Worm (Caenorhabditis elegans) whole organism, L1 larva: ENCODE results near the gene dnc-3.

Source experiments
- Y116A8C.19 ChIP-seq: sonication (generic microtip); optimal IDR thresholded peaks from 2 replicates; lab custom pipeline; 2016; ENCODE audit warnings: missing compliant biosample characterization, missing genetic modification characterization, borderline replicate concordance
- ama-1 ChIP-seq: fragments of 150-350 bp; optimal IDR thresholded peaks from 2 replicates; lab custom pipeline; 2014
- blmp-1 ChIP-seq: fragments of 150-350 bp; optimal IDR thresholded peaks from 2 replicates; lab custom pipeline; 2014; ENCODE audit warnings: missing biosample characterization, missing genetic modification characterization
- ceh-8 ChIP-seq: fragments of 200-800 bp; sonication (Bioruptor generic); optimal IDR thresholded peaks from 2 replicates; lab custom pipeline; 2018; ENCODE audit warnings: mild to moderate bottlenecking, missing genetic modification characterization, moderate library complexity, missing compliant biosample characterization
- ceh-82 ChIP-seq, 3 experiments: fragments of 150-350 bp in 1 of 3; sonication (generic microtip) in 2 of 3; optimal IDR thresholded peaks; 2 replicates each; lab custom pipeline; 2014 to 2017; ENCODE audit warnings: missing biosample characterization in 3 of 3, missing genetic modification characterization in 3 of 3
- ceh-88 ChIP-seq: fragments of 200-800 bp; sonication (Bioruptor generic); IDR thresholded peaks from 2 replicates; pipeline ENCODE4 v1.3.6; 2022; ENCODE audit warnings: missing genetic modification characterization, missing compliant biosample characterization
- efl-3 ChIP-seq: fragments of 200-800 bp; sonication (Bioruptor generic); optimal IDR thresholded peaks from 2 replicates; lab custom pipeline; 2018; ENCODE audit warnings: mild to moderate bottlenecking, missing genetic modification characterization, missing compliant biosample characterization
- elt-2 ChIP-seq: sonication (generic microtip); optimal IDR thresholded peaks from 2 replicates; lab custom pipeline; 2016; ENCODE audit warnings: missing genetic modification characterization, mild to moderate bottlenecking, inconsistent platforms, missing compliant biosample characterization, missing genetic modification reagents
- elt-3 ChIP-seq, 6 experiments: fragments of 150-350 bp in 1 of 6; sonication (generic microtip); optimal IDR thresholded peaks; 2 replicates each; lab custom pipeline; 2017 to 2018; ENCODE audit warnings: missing biosample characterization in 6 of 6, missing genetic modification characterization in 6 of 6, inconsistent platforms in 1 of 6
- ets-5 ChIP-seq: fragments of 200-800 bp; sonication (Bioruptor generic); IDR thresholded peaks from 2 replicates; pipeline ENCODE4 v1.3.6; 2022; ENCODE audit warnings: missing genetic modification characterization, missing compliant biosample characterization
- hlh-4 ChIP-seq: sonication (generic microtip); optimal IDR thresholded peaks from 2 replicates; lab custom pipeline; 2016; ENCODE audit warnings: mild to moderate bottlenecking, missing genetic modification characterization, missing compliant biosample characterization
- isw-1 ChIP-seq: fragments of 200-800 bp; sonication (Bioruptor generic); IDR thresholded peaks from 2 replicates; pipeline ENCODE4 v1.3.6; 2022; ENCODE audit warnings: missing genetic modification characterization, missing compliant biosample characterization
- jun-1 ChIP-seq: fragments of 150-350 bp; optimal IDR thresholded peaks from 2 replicates; lab custom pipeline; 2014; ENCODE audit warnings: missing biosample characterization, missing genetic modification reagents, missing genetic modification characterization
- lin-13 ChIP-seq: fragments of 150-350 bp; optimal IDR thresholded peaks from 2 replicates; lab custom pipeline; 2014; ENCODE audit warnings: missing biosample characterization, missing genetic modification reagents, missing genetic modification characterization
- lin-14 ChIP-seq: fragments of 200-800 bp; sonication (Bioruptor generic); optimal IDR thresholded peaks from 2 replicates; lab custom pipeline; 2018; ENCODE audit warnings: mild to moderate bottlenecking, missing genetic modification characterization, moderate library complexity, missing compliant biosample characterization
- lin-15B ChIP-seq: fragments of 150-350 bp; sonication (generic microtip); optimal IDR thresholded peaks from 3 replicates; lab custom pipeline; 2014; ENCODE audit warnings: missing biosample characterization, missing genetic modification characterization
- lsy-2 ChIP-seq, 2 experiments: fragments of 150-350 bp; optimal IDR thresholded peaks; 2 replicates each; lab custom pipeline; 2014; ENCODE audit warnings: missing biosample characterization in 2 of 2, missing genetic modification characterization in 2 of 2
- mdl-1 ChIP-seq, 2 experiments: fragments of 150-350 bp; optimal IDR thresholded peaks; 2 replicates each; lab custom pipeline; 2014 to 2017; ENCODE audit warnings: missing biosample characterization in 2 of 2, missing genetic modification characterization in 2 of 2, inconsistent platforms in 1 of 2
- mef-2 ChIP-seq: fragments of 150-350 bp; optimal IDR thresholded peaks from 2 replicates; lab custom pipeline; 2014; ENCODE audit warnings: missing biosample characterization, missing genetic modification characterization
- mep-1 ChIP-seq: fragments of 150-350 bp; optimal IDR thresholded peaks from 2 replicates; lab custom pipeline; 2014; ENCODE audit warnings: missing biosample characterization, missing genetic modification characterization
- nhr-11 ChIP-seq: fragments of 150-350 bp; optimal IDR thresholded peaks from 2 replicates; lab custom pipeline; 2014; ENCODE audit warnings: missing biosample characterization, missing genetic modification characterization
- nhr-237 ChIP-seq: fragments of 150-350 bp; optimal IDR thresholded peaks from 2 replicates; lab custom pipeline; 2014; ENCODE audit warnings: missing biosample characterization, missing genetic modification characterization
- nhr-47 ChIP-seq: sonication (generic microtip); optimal IDR thresholded peaks from 2 replicates; lab custom pipeline; 2016; ENCODE audit warnings: mild to moderate bottlenecking, missing genetic modification characterization, moderate library complexity, missing compliant biosample characterization
- nhr-71 ChIP-seq: sonication (generic microtip); optimal IDR thresholded peaks from 2 replicates; lab custom pipeline; 2016; ENCODE audit warnings: mild to moderate bottlenecking, missing genetic modification characterization, moderate library complexity, missing compliant biosample characterization
- nhr-76 ChIP-seq: sonication (generic microtip); optimal IDR thresholded peaks from 2 replicates; lab custom pipeline; 2017; ENCODE audit warnings: missing biosample characterization, missing genetic modification characterization
- nhr-77 ChIP-seq: fragments of 150-350 bp; optimal IDR thresholded peaks from 2 replicates; lab custom pipeline; 2014; ENCODE audit warnings: missing biosample characterization, missing genetic modification characterization
- nhr-84 ChIP-seq: sonication (generic microtip); optimal IDR thresholded peaks from 2 replicates; lab custom pipeline; 2017; ENCODE audit warnings: missing biosample characterization, missing genetic modification characterization
- nhr-85 ChIP-seq: sonication (generic microtip); peaks from one replicate; lab custom pipeline; 2016; ENCODE audit warnings: missing genetic modification characterization, inconsistent platforms, missing compliant biosample characterization
- nhr-90 ChIP-seq: sonication (generic microtip); optimal IDR thresholded peaks from 2 replicates; lab custom pipeline; 2016; ENCODE audit warnings: mild to moderate bottlenecking, missing genetic modification characterization, missing compliant biosample characterization; ENCODE audit not compliant: poor library complexity
- pag-3 ChIP-seq: sonication (generic microtip); optimal IDR thresholded peaks from 2 replicates; lab custom pipeline; 2017; ENCODE audit warnings: missing genetic modification characterization, mild to moderate bottlenecking, missing compliant biosample characterization, antibody characterized with exemption, borderline replicate concordance; ENCODE audit not compliant: insufficient read depth
- pax-3 ChIP-seq: fragments of 200-800 bp; sonication (Bioruptor generic); optimal IDR thresholded peaks from 2 replicates; lab custom pipeline; 2018; ENCODE audit warnings: mild to moderate bottlenecking, missing genetic modification characterization, moderate library complexity, missing compliant biosample characterization
- pqm-1 ChIP-seq: sonication (generic microtip); optimal IDR thresholded peaks from 3 replicates; lab custom pipeline; 2017; ENCODE audit warnings: missing biosample characterization, missing genetic modification characterization
- skn-1 ChIP-seq: fragments of 150-350 bp; optimal IDR thresholded peaks from 2 replicates; lab custom pipeline; 2014; ENCODE audit warnings: missing biosample characterization, missing genetic modification characterization
- snu-23 ChIP-seq: sonication (generic microtip); optimal IDR thresholded peaks from 2 replicates; lab custom pipeline; 2016; ENCODE audit warnings: missing genetic modification characterization, missing compliant biosample characterization
- sox-4 ChIP-seq: sonication (generic microtip); optimal IDR thresholded peaks from 2 replicates; lab custom pipeline; 2016; ENCODE audit warnings: missing genetic modification characterization, missing compliant biosample characterization
- sup-37 ChIP-seq: fragments of 200-800 bp; sonication (Bioruptor generic); optimal IDR thresholded peaks from 2 replicates; lab custom pipeline; 2018; ENCODE audit warnings: mild to moderate bottlenecking, missing genetic modification characterization, missing compliant biosample characterization
- unc-30 ChIP-seq: sonication (generic microtip); optimal IDR thresholded peaks from 2 replicates; lab custom pipeline; 2017; ENCODE audit warnings: missing biosample characterization, missing genetic modification characterization
- unc-98 ChIP-seq: fragments of 200-800 bp; sonication (Bioruptor generic); IDR thresholded peaks from 2 replicates; pipeline ENCODE4 v1.3.6; 2022; ENCODE audit warnings: missing genetic modification characterization, missing compliant biosample characterization
- vab-15 ChIP-seq: sonication (generic microtip); optimal IDR thresholded peaks from 2 replicates; lab custom pipeline; 2017; ENCODE audit warnings: missing genotype, mild to moderate bottlenecking, missing genetic modification characterization, missing compliant biosample characterization
- zip-4 ChIP-seq: fragments of 200-800 bp; sonication (Bioruptor generic); optimal IDR thresholded peaks from 2 replicates; lab custom pipeline; 2018; ENCODE audit warnings: mild to moderate bottlenecking, missing genetic modification characterization, moderate library complexity, missing compliant biosample characterization
- ztf-11 ChIP-seq, 2 experiments: sonication (generic microtip); optimal IDR thresholded peaks; 2 replicates each; lab custom pipeline; 2016 to 2017; ENCODE audit warnings: missing genetic modification characterization in 2 of 2, missing biosample characterization in 1 of 2, missing compliant biosample characterization in 1 of 2

dnc-3 gene

ce11 chrII:3578121-3578520 lies 24.6 kb downstream of the dnc-3 start, which contains the start of gene clec-133:
TSS of gene clec-133 (plus strand) at chrII:3578421.
- TF ChIP-seq unc-30 (tag; lab: Kevin White, UChicago) = no peak
- TF ChIP-seq Y116A8C.19 (tag; lab: Kevin White, UChicago) = no peak
- no peak for TF ChIP-seq mep-1 (tag; lab: Kevin White, UChicago)
- TF ChIP-seq nhr-85 (tag; lab: Kevin White, UChicago) = no peak
- no peak for TF ChIP-seq ceh-8 (GFP tag; lab: Kevin White, UChicago)
- no peak for TF ChIP-seq elt-3 (tag; optimal IDR thresholded peaks at IDR 0.05; lab: Kevin White, UChicago)
- TF ChIP-seq nhr-77 (tag; lab: Kevin White, UChicago) = no peak
- TF ChIP-seq skn-1 = no peak
- no peak for TF ChIP-seq lin-13
- TF ChIP-seq isw-1 (GFP tag; lab: Robert Waterston, UW) = no peak

- no peak for TF ChIP-seq nhr-84 (tag; lab: Kevin White, UChicago)
- TF ChIP-seq ztf-11 (tag; optimal IDR thresholded peaks at IDR 0.05; lab: Kevin White, UChicago) = no peak
- no peak for TF ChIP-seq ama-1 (lab: Kevin White, UChicago)
- TF ChIP-seq efl-3 (GFP tag; lab: Kevin White, UChicago) = no peak
- TF ChIP-seq lin-13 = no peak
- no peak for TF ChIP-seq nhr-90 (tag; lab: Kevin White, UChicago)
- no peak for TF ChIP-seq ceh-88 (GFP tag; lab: Robert Waterston, UW)
- no peak for TF ChIP-seq nhr-71 (tag; lab: Kevin White, UChicago)
- no peak for TF ChIP-seq pag-3 (tag; lab: Kevin White, UChicago)
- no peak for TF ChIP-seq mdl-1 (tag; optimal IDR thresholded peaks at IDR 0.05; lab: Kevin White, UChicago)
- no peak for TF ChIP-seq jun-1 (tag; lab: Kevin White, UChicago)
These were observed 26.2 kb downstream of the dnc-3 start, which contains the start of gene clec-134 for ce11 chrII:3579767-3580166. TSS of gene clec-134 (plus strand) at chrII:3580067.

DNA sequence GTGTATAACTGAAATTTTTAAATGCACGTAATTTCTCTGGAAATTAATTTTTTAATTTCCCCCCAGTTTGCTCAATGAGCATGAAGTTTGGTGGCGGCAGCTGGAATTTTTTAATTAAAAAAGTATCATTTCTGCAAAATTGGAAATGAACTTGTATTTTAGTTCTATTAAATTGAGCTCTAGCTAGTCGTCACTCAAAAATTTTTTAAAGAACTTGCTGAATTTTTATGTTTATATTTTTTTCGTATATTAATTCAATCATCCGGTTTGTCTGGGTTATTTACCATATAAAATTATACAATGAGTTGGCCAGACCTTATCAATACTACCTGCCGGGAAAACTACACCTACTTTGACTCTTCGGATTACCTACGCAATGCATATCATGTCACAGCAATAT lies 28.2 kb downstream of the dnc-3 start, which contains the start of gene srh-59:
Gene srh-59, plus strand, starts transcription at position 301 of the 400 bp plus-strand sequence.
- no peak for TF ChIP-seq mdl-1 (tag; optimal IDR thresholded peaks at IDR 0.05; lab: Kevin White, UChicago)
- TF ChIP-seq lsy-2 (tag; optimal IDR thresholded peaks at IDR 0.05; lab: Kevin White, UChicago) = no peak
- no peak for TF ChIP-seq nhr-237 (tag; lab: Kevin White, UChicago)
- TF ChIP-seq sup-37 (GFP tag; lab: Kevin White, UChicago) = no peak
- TF ChIP-seq nhr-90 (tag; lab: Kevin White, UChicago) = no peak
- no peak for TF ChIP-seq pax-3 (tag; lab: Kevin White, UChicago)
- no peak for TF ChIP-seq vab-15 (tag; lab: Kevin White, UChicago)
- no peak for TF ChIP-seq lin-14 (GFP tag; lab: Kevin White, UChicago)
- TF ChIP-seq ets-5 (GFP tag; lab: Robert Waterston, UW) = no peak
- TF ChIP-seq ceh-82 (tag; optimal IDR thresholded peaks at IDR 0.05; lab: Kevin White, UChicago) = no peak
- no peak for TF ChIP-seq pag-3 (tag; lab: Kevin White, UChicago)
- no peak for TF ChIP-seq snu-23 (GFP tag; lab: Kevin White, UChicago)
- TF ChIP-seq nhr-11 (tag; lab: Kevin White, UChicago) = no peak
- no peak for TF ChIP-seq sox-4 (tag; lab: Kevin White, UChicago)
- TF ChIP-seq hlh-4 (tag; lab: Kevin White, UChicago) = no peak

DNA sequence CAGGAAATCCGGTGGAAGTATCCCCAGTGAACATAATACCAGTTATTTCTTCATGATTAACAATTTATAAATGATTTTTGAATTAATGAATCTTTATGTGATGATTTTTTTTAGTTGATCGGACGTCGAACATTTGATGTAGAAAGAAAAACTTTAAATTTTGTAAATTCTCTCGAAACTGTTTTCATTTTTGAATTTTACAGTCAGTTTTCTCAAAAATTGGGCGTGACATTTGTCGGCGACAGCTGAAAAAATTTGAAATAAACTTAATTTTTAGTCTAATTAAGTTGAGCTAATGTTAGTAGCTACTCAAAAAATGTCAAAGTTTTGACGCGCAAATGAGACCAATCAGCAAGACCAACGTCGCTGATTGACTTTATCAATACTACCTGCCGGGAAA lies 29.9 kb downstream of the dnc-3 start, which contains the start of gene srh-60:
Gene srh-60, plus strand, starts transcription at position 301 of the 400 bp plus-strand sequence.
- TF ChIP-seq zip-4 (GFP tag; lab: Kevin White, UChicago) (no peak), mdl-1 (tag; optimal IDR thresholded peaks at IDR 0.05; lab: Kevin White, UChicago) (no peak), pqm-1 (no peak), mef-2 (no peak), nhr-47 (no peak), ama-1 (lab: Kevin White, UChicago) (no peak), nhr-90 (tag; lab: Kevin White, UChicago) (no peak), nhr-76 (tag; lab: Kevin White, UChicago) (no peak), blmp-1 (tag; lab: Kevin White, UChicago) (no peak), ceh-8 (GFP tag; lab: Kevin White, UChicago) (no peak), lin-15B (tag; lab: Kevin White, UChicago) (no peak), elt-2 (tag; lab: Kevin White, UChicago) (no peak), unc-98 (no peak)
